Fruit fly (Drosophila melanogaster): ENCODE measurements around the gene CG4502.

CG4502 gene

dm6 chr2L:7150775-7151174 lies 53.3 kb downstream of the CG4502 start (continued):
- no peak for TF ChIP-seq D (optimal IDR thresholded peaks at IDR 0.05)
- peak; percentile 44 for TF ChIP-seq D (GFP tag; optimal IDR thresholded peaks at IDR 0.05)
- TF ChIP-seq CG6683 (GFP tag; optimal IDR thresholded peaks at IDR 0.05): no peak
- no peak for TF ChIP-seq Neu2 (GFP tag; optimal IDR thresholded peaks at IDR 0.05; ENCODE audit: borderline replicate concordance)
- TF ChIP-seq CG10366 (GFP tag; IDR thresholded peaks at IDR 0.05): peak; percentile 51
- TF ChIP-seq CG10654 (GFP tag; optimal IDR thresholded peaks at IDR 0.05): no peak
- TF ChIP-seq Lhr (GFP tag; optimal IDR thresholded peaks at IDR 0.05): no peak
- TF ChIP-seq gfzf (GFP tag; optimal IDR thresholded peaks at IDR 0.05): no peak
- peak; percentile 80 for TF ChIP-seq row (GFP tag; IDR thresholded peaks at IDR 0.05)
- TF ChIP-seq CG4854 (GFP tag; optimal IDR thresholded peaks at IDR 0.05): no peak
- TF ChIP-seq Ets97D (GFP tag; optimal IDR thresholded peaks at IDR 0.05): no peak
- no peak for TF ChIP-seq her (GFP tag; optimal IDR thresholded peaks at IDR 0.05)
- TF ChIP-seq sim (GFP tag; IDR thresholded peaks at IDR 0.05): 0 out of 2 replicates have a peak, but pooled peaks have one; percentile 11
- no peak for TF ChIP-seq fu2 (GFP tag; optimal IDR thresholded peaks at IDR 0.05)
- TF ChIP-seq Taf1 (GFP tag; IDR thresholded peaks at IDR 0.05): no peak
- no peak for TF ChIP-seq nau (GFP tag; optimal IDR thresholded peaks at IDR 0.05)
- TF ChIP-seq Nf-YC (tag; optimal IDR thresholded peaks at IDR 0.05): no peak
- TF ChIP-seq Jarid2 (GFP tag; optimal IDR thresholded peaks at IDR 0.05): no peak
- peak; percentile 65 for TF ChIP-seq dmrt11E (tag; optimal IDR thresholded peaks at IDR 0.05)
- TF ChIP-seq so (GFP tag; IDR thresholded peaks at IDR 0.05): no peak
- TF ChIP-seq CG15073 (GFP tag; optimal IDR thresholded peaks at IDR 0.05): no peak
- peak; percentile 51 for TF ChIP-seq CG10209 (GFP tag; optimal IDR thresholded peaks at IDR 0.05)
- no peak for TF ChIP-seq CG1792 (GFP tag; optimal IDR thresholded peaks at IDR 0.05)
- no peak for TF ChIP-seq pan (optimal IDR thresholded peaks at IDR 0.05)
- peak in 1 of 2 experiments; percentile 51 for TF ChIP-seq pan (GFP tag; optimal IDR thresholded peaks at IDR 0.05 in 1 of 2, IDR thresholded peaks at IDR 0.05 in 1 of 2)
- TF ChIP-seq bcd (GFP tag; optimal IDR thresholded peaks at IDR 0.05): peak; percentile 6
- peak; percentile 68 for TF ChIP-seq PHDP (tag; optimal IDR thresholded peaks at IDR 0.05)
- TF ChIP-seq CG10543 (GFP tag; optimal IDR thresholded peaks at IDR 0.05): no peak
- peak in 1 of 2 experiments; percentile 45 for TF ChIP-seq Hr78 (GFP tag; optimal IDR thresholded peaks at IDR 0.05)
- TF ChIP-seq Fer1 (GFP tag; optimal IDR thresholded peaks at IDR 0.05): no peak
- no peak for TF ChIP-seq CG9215 (GFP tag; IDR thresholded peaks at IDR 0.05)
- TF ChIP-seq nerfin-1 (tag; optimal IDR thresholded peaks at IDR 0.05): peak; percentile 23
- no peak for TF ChIP-seq klu (GFP tag; IDR thresholded peaks at IDR 0.05)
- no peak for TF ChIP-seq CG9932 (GFP tag; IDR thresholded peaks at IDR 0.05)
- peak; percentile 55; the same call in 1 of the 2 replicates for TF ChIP-seq Ada2b (GFP tag; IDR thresholded peaks at IDR 0.05)
- peak; percentile 59 for TF ChIP-seq sob (GFP tag; IDR thresholded peaks at IDR 0.05)
- TF ChIP-seq CG17568 (GFP tag; optimal IDR thresholded peaks at IDR 0.05): peak; percentile 4
- no peak for TF ChIP-seq unc-4 (GFP tag; IDR thresholded peaks at IDR 0.05; ENCODE audit: partially characterized antibody)
- TF ChIP-seq cwo (GFP tag; optimal IDR thresholded peaks at IDR 0.05): no peak
- peak; percentile 82 for TF ChIP-seq gem (tag; optimal IDR thresholded peaks at IDR 0.05)
- no peak for TF ChIP-seq p53 (GFP tag; optimal IDR thresholded peaks at IDR 0.05)
- TF ChIP-seq CG15601 (tag; optimal IDR thresholded peaks at IDR 0.05): peak; percentile 69
- peak; percentile 75 for TF ChIP-seq CG17328 (GFP tag; IDR thresholded peaks at IDR 0.05)
- peak; percentile 71 for TF ChIP-seq dmrt99B (tag; optimal IDR thresholded peaks at IDR 0.05)
- TF ChIP-seq lmd (GFP tag; IDR thresholded peaks at IDR 0.05): peak; percentile 43; the same call in 1 of the 2 replicates
- 0 out of 3 replicates have a peak, but pooled peaks have one; percentile 44 for TF ChIP-seq Aef1 (GFP tag; IDR thresholded peaks at IDR 0.05)
- TF ChIP-seq gsb (GFP tag; IDR thresholded peaks at IDR 0.05): no peak
- TF ChIP-seq Dfd (GFP tag; optimal IDR thresholded peaks at IDR 0.05): no peak
- TF ChIP-seq phol (tag; optimal IDR thresholded peaks at IDR 0.05): peak; percentile 39
- no peak for TF ChIP-seq Dad (GFP tag; optimal IDR thresholded peaks at IDR 0.05)
- peak; percentile 60 for TF ChIP-seq Sox100B (GFP tag; optimal IDR thresholded peaks at IDR 0.05)
